Worm (Caenorhabditis elegans): Measurements from ENCODE around the gene maa-1.

ce11 chrIII:11774508-11775000, 47.8 kb downstream of the maa-1 start, which contains the start of gene immp-1:
- no peak for TF ChIP-seq hlh-6 (tag; optimal IDR thresholded peaks at IDR 0.05)
- TF ChIP-seq sox-4 (tag; optimal IDR thresholded peaks at IDR 0.05) = no peak
- peak; percentile 8 for TF ChIP-seq nfya-1 (tag; optimal IDR thresholded peaks at IDR 0.05)
- TF ChIP-seq pqm-1 (tag; optimal IDR thresholded peaks at IDR 0.05) = no peak
- no peak for TF ChIP-seq ceh-22 (tag; optimal IDR thresholded peaks at IDR 0.05)
- TF ChIP-seq hlh-13 (GFP tag; optimal IDR thresholded peaks at IDR 0.05) = no peak
- TF ChIP-seq ets-4 (tag; optimal IDR thresholded peaks at IDR 0.05) = no peak
- no peak for TF ChIP-seq nhr-11 (tag; optimal IDR thresholded peaks at IDR 0.05)
- no peak for TF ChIP-seq npax-4 (tag; optimal IDR thresholded peaks at IDR 0.05)
- TF ChIP-seq pha-4 (tag; optimal IDR thresholded peaks at IDR 0.05) = no peak

All from whole organism, late embryonic.